Fruit fly (Drosophila melanogaster) whole organism, embryonic: ENCODE measurements around the gene Cyp4d20.
A peak's percentile ranks its signal among the peaks of the same experiment; 100 is the strongest.

ENCODE experiments used
- ATbp ChIP-seq: fragments of 200-800 bp; sonication (Bioruptor generic); optimal IDR thresholded peaks from 2 replicates; lab custom pipeline; 2017; ENCODE audit warnings: missing biosample characterization, mild to moderate bottlenecking, missing genetic modification characterization, missing genetic modification reagents
- Adf1 ChIP-seq: fragments of 200-800 bp; sonication (Bioruptor generic); IDR thresholded peaks from 2 replicates; pipeline ENCODE4 v1.3.6; 2022; ENCODE audit warnings: missing biosample characterization, missing genetic modification characterization
- Bdp1 ChIP-seq: fragments of 200-800 bp; sonication (Bioruptor generic); optimal IDR thresholded peaks from 3 replicates; lab custom pipeline; 2016; ENCODE audit warnings: missing biosample characterization, missing genetic modification characterization
- CG10959 ChIP-seq: fragments of 200-800 bp; sonication (Bioruptor generic); IDR thresholded peaks from 2 replicates; pipeline ENCODE4 v1.3.6; 2022; ENCODE audit warnings: missing biosample characterization, missing genetic modification characterization
- CG11560 ChIP-seq: fragments of 200-800 bp; sonication (Bioruptor generic); IDR thresholded peaks from 3 replicates; pipeline ENCODE4 v1.3.6; 2022; ENCODE audit warnings: missing biosample characterization, missing genetic modification characterization
- CG12071 ChIP-seq: fragments of 200-800 bp; sonication (Bioruptor generic); optimal IDR thresholded peaks from 3 replicates; lab custom pipeline; 2018; ENCODE audit warnings: missing biosample characterization, mild to moderate bottlenecking, missing genetic modification characterization
- CG12659 ChIP-seq: fragments of 200-800 bp; sonication (Bioruptor generic); optimal IDR thresholded peaks from 3 replicates; lab custom pipeline; 2017; ENCODE audit warnings: mild to moderate bottlenecking, missing biosample characterization, missing genetic modification reagents, missing genetic modification characterization
- CG13775 ChIP-seq: fragments of 200-800 bp; sonication (Bioruptor generic); optimal IDR thresholded peaks from 3 replicates; lab custom pipeline; 2017; ENCODE audit warnings: missing biosample characterization, mild to moderate bottlenecking, missing genetic modification characterization
- CG14050 ChIP-seq: fragments of 200-800 bp; sonication (Bioruptor generic); IDR thresholded peaks from 3 replicates; pipeline ENCODE4 v1.3.6; 2022; ENCODE audit warnings: missing biosample characterization, missing genetic modification characterization
- CG14441 ChIP-seq: fragments of 200-800 bp; sonication (Bioruptor generic); IDR thresholded peaks from 2 replicates; pipeline ENCODE4 v1.3.6; 2022; ENCODE audit warnings: missing biosample characterization, missing genetic modification characterization
- CG14965 ChIP-seq: fragments of 200-800 bp; sonication (Bioruptor generic); optimal IDR thresholded peaks from 2 replicates; lab custom pipeline; 2016; ENCODE audit warnings: missing biosample characterization, missing genetic modification characterization, borderline replicate concordance
- CG15073 ChIP-seq: fragments of 200-800 bp; sonication (Bioruptor generic); optimal IDR thresholded peaks from 2 replicates; lab custom pipeline; 2016; ENCODE audit warnings: missing biosample characterization, missing genetic modification characterization
- CG1602 ChIP-seq: fragments of 200-800 bp; sonication (Bioruptor generic); optimal IDR thresholded peaks from 3 replicates; lab custom pipeline; 2016; ENCODE audit warnings: missing biosample characterization, missing genetic modification characterization
- CG17361 ChIP-seq: fragments of 200-800 bp; sonication (Bioruptor generic); IDR thresholded peaks from 3 replicates; pipeline ENCODE4 v1.3.6; 2022; ENCODE audit warnings: missing biosample characterization, missing genetic modification characterization
- CG17912 ChIP-seq: fragments of 200-800 bp; sonication (Bioruptor generic); optimal IDR thresholded peaks from 2 replicates; lab custom pipeline; 2018; ENCODE audit warnings: missing biosample characterization, mild to moderate bottlenecking, missing genetic modification characterization
- CG18619 ChIP-seq: fragments of 200-800 bp; sonication (Bioruptor generic); optimal IDR thresholded peaks from 3 replicates; lab custom pipeline; 2017; ENCODE audit warnings: missing biosample characterization, mild to moderate bottlenecking, missing genetic modification characterization
- CG2678 ChIP-seq: fragments of 200-800 bp; sonication (Bioruptor generic); optimal IDR thresholded peaks from 3 replicates; lab custom pipeline; 2019; ENCODE audit warnings: missing biosample characterization, mild to moderate bottlenecking, missing genetic modification characterization, moderate library complexity
- CG2712 ChIP-seq: fragments of 200-800 bp; optimal IDR thresholded peaks from 3 replicates; lab custom pipeline; 2019; ENCODE audit warnings: missing biosample characterization, mild to moderate bottlenecking, missing genetic modification characterization, moderate library complexity
- CG2889 ChIP-seq: fragments of 200-800 bp; sonication (Bioruptor generic); IDR thresholded peaks from 3 replicates; pipeline ENCODE4 v1.3.6; 2022; ENCODE audit warnings: missing biosample characterization, missing genetic modification characterization
- CG31441 ChIP-seq: fragments of 200-800 bp; sonication (Bioruptor generic); IDR thresholded peaks from 2 replicates; pipeline ENCODE4 v1.3.6; 2022; ENCODE audit warnings: missing biosample characterization, missing genetic modification characterization
- CG32532 ChIP-seq: fragments of 200-800 bp; sonication (Bioruptor generic); IDR thresholded peaks from 2 replicates; pipeline ENCODE4 v1.3.6; 2022; ENCODE audit warnings: missing biosample characterization, missing genetic modification characterization
- CG32772 ChIP-seq: fragments of 200-800 bp; sonication (Bioruptor generic); IDR thresholded peaks from 2 replicates; pipeline ENCODE4 v1.3.6; 2022; ENCODE audit warnings: missing biosample characterization, missing genetic modification characterization
- CG4854 ChIP-seq: fragments of 200-800 bp; sonication (Bioruptor generic); optimal IDR thresholded peaks from 2 replicates; lab custom pipeline; 2016; ENCODE audit warnings: missing biosample characterization, missing genetic modification characterization, inconsistent platforms
- CG6175 ChIP-seq: fragments of 200-800 bp; sonication (Bioruptor generic); IDR thresholded peaks from 3 replicates; pipeline ENCODE4 v1.3.6; 2022; ENCODE audit warnings: missing biosample characterization, missing genetic modification characterization
- CG8290 ChIP-seq, 3 experiments: fragments of 200-800 bp; sonication (Bioruptor generic); optimal IDR thresholded peaks; 2 replicates each; lab custom pipeline; 2016 to 2019; ENCODE audit warnings: missing biosample characterization in 3 of 3, missing genetic modification characterization in 3 of 3, mild to moderate bottlenecking in 2 of 3, moderate library complexity in 1 of 3
- CG9797 ChIP-seq: fragments of 200-800 bp; sonication (Bioruptor generic); optimal IDR thresholded peaks from 3 replicates; lab custom pipeline; 2018; ENCODE audit warnings: missing biosample characterization, mild to moderate bottlenecking, missing genetic modification characterization
- CrebB ChIP-seq: fragments of 200-800 bp; sonication (Bioruptor generic); optimal IDR thresholded peaks from 3 replicates; lab custom pipeline; 2018; ENCODE audit warnings: missing biosample characterization, mild to moderate bottlenecking, missing genetic modification characterization
- Fer3 ChIP-seq: fragments of 200-800 bp; sonication (Bioruptor generic); optimal IDR thresholded peaks from 2 replicates; lab custom pipeline; 2018; ENCODE audit warnings: missing biosample characterization, mild to moderate bottlenecking, missing genetic modification characterization, moderate library complexity
- HLH3B ChIP-seq: fragments of 200-800 bp; sonication (Bioruptor generic); IDR thresholded peaks from 2 replicates; pipeline ENCODE4 v1.3.6; 2022; ENCODE audit warnings: missing biosample characterization, missing genetic modification characterization
- HmgD ChIP-seq: fragments of 200-800 bp; sonication (Bioruptor generic); optimal IDR thresholded peaks from 3 replicates; lab custom pipeline; 2016; ENCODE audit warnings: missing biosample characterization, missing genetic modification characterization
- Lpt ChIP-seq: fragments of >200 bp; optimal IDR thresholded peaks from 2 replicates; lab custom pipeline; 2018; ENCODE audit warnings: missing biosample characterization, missing genetic modification characterization
- Max ChIP-seq: fragments of 200-800 bp; sonication (Bioruptor generic); optimal IDR thresholded peaks from 2 replicates; lab custom pipeline; 2016; ENCODE audit warnings: missing biosample characterization, mild to moderate bottlenecking, missing genetic modification characterization
- NC2α ChIP-seq: fragments of 200-800 bp; sonication (Bioruptor generic); optimal IDR thresholded peaks from 2 replicates; lab custom pipeline; 2016; ENCODE audit warnings: missing biosample characterization, missing genetic modification characterization
- Neu2 ChIP-seq: fragments of 200-800 bp; sonication (Bioruptor generic); optimal IDR thresholded peaks from 3 replicates; lab custom pipeline; 2016; ENCODE audit warnings: missing biosample characterization, missing genetic modification characterization, borderline replicate concordance
- Tbp ChIP-seq: fragments of >200 bp; optimal IDR thresholded peaks from 2 replicates; lab custom pipeline; 2018; ENCODE audit warnings: missing biosample characterization, missing genetic modification characterization
- btn ChIP-seq: fragments of 200-800 bp; sonication (Bioruptor generic); optimal IDR thresholded peaks from 2 replicates; lab custom pipeline; 2016; ENCODE audit warnings: missing biosample characterization, missing genetic modification characterization
- caup ChIP-seq: fragments of 200-800 bp; sonication (Bioruptor generic); optimal IDR thresholded peaks from 3 replicates; lab custom pipeline; 2017; ENCODE audit warnings: missing biosample characterization, mild to moderate bottlenecking, missing genetic modification characterization, moderate library complexity; ENCODE audit not compliant: severe bottlenecking
- dm ChIP-seq: fragments of 200-800 bp; sonication (Bioruptor generic); optimal IDR thresholded peaks from 3 replicates; lab custom pipeline; 2016; ENCODE audit warnings: missing biosample characterization, missing genetic modification characterization
- eyg ChIP-seq: fragments of 200-800 bp; sonication (Bioruptor generic); optimal IDR thresholded peaks from 3 replicates; lab custom pipeline; 2016; ENCODE audit warnings: missing biosample characterization, missing genetic modification characterization
- fd64A ChIP-seq: fragments of 200-800 bp; sonication (Bioruptor generic); optimal IDR thresholded peaks from 3 replicates; lab custom pipeline; 2018; ENCODE audit warnings: missing biosample characterization, mild to moderate bottlenecking, missing genetic modification characterization
- gcm ChIP-seq: fragments of 200-800 bp; sonication (Bioruptor generic); optimal IDR thresholded peaks from 2 replicates; lab custom pipeline; 2019; ENCODE audit warnings: missing biosample characterization, mild to moderate bottlenecking, missing genetic modification characterization, moderate library complexity
- hth ChIP-seq: fragments of >200 bp; optimal IDR thresholded peaks from 2 replicates; lab custom pipeline; 2017; ENCODE audit warnings: inconsistent platforms
- kay ChIP-seq: fragments of 200-800 bp; sonication (Bioruptor generic); optimal IDR thresholded peaks from 2 replicates; lab custom pipeline; 2016; ENCODE audit warnings: missing biosample characterization, missing genetic modification characterization
- onecut ChIP-seq: fragments of 200-800 bp; sonication (Bioruptor generic); IDR thresholded peaks from 2 replicates; pipeline ENCODE4 v1.3.6; 2022; ENCODE audit warnings: missing biosample characterization, missing genetic modification characterization
- p53 ChIP-seq: fragments of 200-800 bp; sonication (Bioruptor generic); optimal IDR thresholded peaks from 2 replicates; lab custom pipeline; 2016; ENCODE audit warnings: missing biosample characterization, missing genetic modification characterization
- ranshi ChIP-seq: fragments of 200-800 bp; sonication (Bioruptor generic); IDR thresholded peaks from 2 replicates; pipeline ENCODE4 v1.3.6; 2022; ENCODE audit warnings: missing biosample characterization, missing genetic modification characterization
- slou ChIP-seq: fragments of 200-800 bp; sonication (Bioruptor generic); optimal IDR thresholded peaks from 3 replicates; lab custom pipeline; 2016; ENCODE audit warnings: missing biosample characterization, missing genetic modification characterization
- stwl ChIP-seq: fragments of 200-800 bp; sonication (Bioruptor generic); optimal IDR thresholded peaks from 3 replicates; lab custom pipeline; 2018; ENCODE audit warnings: missing biosample characterization, mild to moderate bottlenecking, missing genetic modification characterization, moderate library complexity
- tin ChIP-seq: fragments of 200-800 bp; sonication (Bioruptor generic); optimal IDR thresholded peaks from 3 replicates; lab custom pipeline; 2016; ENCODE audit warnings: missing biosample characterization, missing genetic modification characterization
- tll ChIP-seq, 2 experiments: fragments of 200-800 bp in 1 of 2; fragments of >200 bp in 1 of 2; sonication (Bioruptor generic) in 1 of 2; optimal IDR thresholded peaks; 2 replicates each; lab custom pipeline; 2017 to 2019; ENCODE audit warnings: missing biosample characterization in 2 of 2, missing genetic modification characterization in 2 of 2, mild to moderate bottlenecking in 1 of 2, moderate library complexity in 1 of 2
- zf30C ChIP-seq: fragments of 200-800 bp; sonication (Bioruptor generic); optimal IDR thresholded peaks from 3 replicates; lab custom pipeline; 2018; ENCODE audit warnings: missing biosample characterization, mild to moderate bottlenecking, missing genetic modification characterization

The Cyp4d20 gene

DNA sequence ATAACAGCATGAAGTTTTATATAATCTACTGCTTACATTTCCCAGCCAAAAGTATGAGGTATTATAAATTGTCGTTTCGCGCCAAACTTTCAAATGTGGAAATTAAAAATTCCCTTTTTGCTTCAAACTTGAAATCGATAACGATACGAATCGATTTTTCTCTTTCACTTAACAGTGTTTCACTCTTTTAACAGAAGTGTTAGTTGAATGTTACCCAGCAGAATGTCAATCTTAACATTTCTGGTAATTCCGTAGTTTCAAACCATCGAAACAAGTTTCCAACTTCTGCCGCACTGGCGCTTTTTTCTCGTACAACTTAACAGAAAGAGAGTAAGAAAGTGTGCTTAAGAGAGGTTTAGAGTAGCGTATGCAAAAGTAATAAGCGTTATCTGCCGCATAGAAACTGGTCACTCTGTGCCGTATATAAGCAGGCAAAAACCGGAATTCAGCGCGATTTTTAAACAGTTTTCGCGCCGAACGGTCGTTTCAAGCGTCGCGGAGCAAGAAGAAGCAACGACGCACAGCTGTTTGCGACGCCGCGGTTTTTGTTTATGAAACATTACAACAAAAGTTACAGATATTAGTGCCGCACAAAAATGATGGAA, 11.7 kb downstream of the Cyp4d20 start (continued):
- TF ChIP-seq stwl (tag; lab: Kevin White, UChicago), result peak; percentile 96
- peak; percentile 3 for TF ChIP-seq Tbp (GFP tag; lab: Kevin White, UChicago)
- no peak for TF ChIP-seq CG31441 (GFP tag; lab: Robert Waterston, UW)
- peak; percentile 65; the same call in 1 of the 2 replicates for TF ChIP-seq CG32532 (GFP tag; lab: Robert Waterston, UW)
- TF ChIP-seq CG6175 (GFP tag; lab: Robert Waterston, UW), result no peak
- no peak for TF ChIP-seq hth
- peak; percentile 22 for TF ChIP-seq CG13775 (GFP tag; lab: Kevin White, UChicago)
- TF ChIP-seq Neu2 (GFP tag; lab: Kevin White, UChicago), result no peak
- no peak for TF ChIP-seq CG11560
- peak; percentile 6 for TF ChIP-seq CG1602
- TF ChIP-seq ATbp (GFP tag; lab: Kevin White, UChicago), result no peak
- no peak for TF ChIP-seq CG12071 (GFP tag; lab: Kevin White, UChicago)
- TF ChIP-seq CG32772 (GFP tag; lab: Robert Waterston, UW), result no peak
- no peak for TF ChIP-seq dm (GFP tag; lab: Kevin White, UChicago)
- TF ChIP-seq CG17912 (GFP tag; lab: Kevin White, UChicago), result peak; percentile 82
- TF ChIP-seq CG8290 (GFP tag; optimal IDR thresholded peaks at IDR 0.05; lab: Kevin White, UChicago), result peak; percentile 69
- TF ChIP-seq CG8290 (tag; optimal IDR thresholded peaks at IDR 0.05; lab: Kevin White, UChicago), result peak in 1 of 2 experiments; percentile 67
- no peak for TF ChIP-seq kay (GFP tag; lab: Kevin White, UChicago)
- TF ChIP-seq p53, result peak; percentile 17
- no peak; the same call in none of the 2 replicates for TF ChIP-seq onecut
- TF ChIP-seq CG2678, result no peak
- TF ChIP-seq CG17361 (GFP tag; lab: Robert Waterston, UW), result no peak
- no peak for TF ChIP-seq btn (GFP tag; lab: Kevin White, UChicago)
- TF ChIP-seq CG2889 (GFP tag; lab: Robert Waterston, UW), result no peak
- TF ChIP-seq Fer3 (tag; lab: Kevin White, UChicago), result no peak
- TF ChIP-seq Adf1 (GFP tag; lab: Robert Waterston, UW), result peak; percentile 44; the same call in 1 of the 2 replicates
- no peak for TF ChIP-seq CG15073 (GFP tag; lab: Kevin White, UChicago)
- TF ChIP-seq CG4854 (GFP tag; lab: Kevin White, UChicago), result no peak
- TF ChIP-seq CG9797 (GFP tag; lab: Kevin White, UChicago), result peak; percentile 88
- TF ChIP-seq fd64A (GFP tag; lab: Kevin White, UChicago), result no peak
- no peak for TF ChIP-seq Lpt (GFP tag; lab: Kevin White, UChicago)
- TF ChIP-seq HLH3B (GFP tag; lab: Robert Waterston, UW), result no peak
- TF ChIP-seq zf30C, result peak; percentile 29
- TF ChIP-seq caup (GFP tag; lab: Kevin White, UChicago), result peak; percentile 59
- TF ChIP-seq NC2α (GFP tag; lab: Kevin White, UChicago), result peak; percentile 78
- peak; percentile 59 for TF ChIP-seq CrebB (tag; lab: Kevin White, UChicago)
- peak; percentile 28; the same call in 1 of the 2 replicates for TF ChIP-seq CG14441 (GFP tag; lab: Robert Waterston, UW)
- no peak for TF ChIP-seq ranshi (GFP tag; lab: Robert Waterston, UW)
- TF ChIP-seq CG10959 (GFP tag; lab: Robert Waterston, UW), result no peak
- no peak for TF ChIP-seq tll (GFP tag; optimal IDR thresholded peaks at IDR 0.05; lab: Kevin White, UChicago)
- peak; percentile 29 for TF ChIP-seq gcm (GFP tag; lab: Kevin White, UChicago)
- TF ChIP-seq CG14965 (GFP tag; lab: Kevin White, UChicago), result peak; percentile 13
- peak; percentile 45 for TF ChIP-seq CG12659 (GFP tag; lab: Kevin White, UChicago)
- no peak for TF ChIP-seq eyg (GFP tag; lab: Kevin White, UChicago)
- TF ChIP-seq Bdp1 (GFP tag; lab: Kevin White, UChicago), result no peak
- no peak for TF ChIP-seq CG14050
- TF ChIP-seq tin (GFP tag; lab: Kevin White, UChicago), result no peak
- TF ChIP-seq HmgD (GFP tag; lab: Kevin White, UChicago), result peak; percentile 64
- no peak for TF ChIP-seq slou (GFP tag; lab: Kevin White, UChicago)
- no peak for TF ChIP-seq Max (GFP tag; lab: Kevin White, UChicago)
- peak; percentile 51 for TF ChIP-seq CG2712 (tag; lab: Kevin White, UChicago)
- TF ChIP-seq CG18619, result no peak
